Fruit fly (Drosophila melanogaster) S2 (cell line): ENCODE data around the gene CG5612.

ENCODE experiments used
- CG8478 ChIP-seq: fragments of >200 bp; optimal IDR thresholded peaks from 2 replicates; lab custom pipeline; 2018
- CTCF ChIP-seq, 2 experiments: fragments of >200 bp; optimal IDR thresholded peaks; 2 replicates each; lab custom pipeline; 2018

DNA sequence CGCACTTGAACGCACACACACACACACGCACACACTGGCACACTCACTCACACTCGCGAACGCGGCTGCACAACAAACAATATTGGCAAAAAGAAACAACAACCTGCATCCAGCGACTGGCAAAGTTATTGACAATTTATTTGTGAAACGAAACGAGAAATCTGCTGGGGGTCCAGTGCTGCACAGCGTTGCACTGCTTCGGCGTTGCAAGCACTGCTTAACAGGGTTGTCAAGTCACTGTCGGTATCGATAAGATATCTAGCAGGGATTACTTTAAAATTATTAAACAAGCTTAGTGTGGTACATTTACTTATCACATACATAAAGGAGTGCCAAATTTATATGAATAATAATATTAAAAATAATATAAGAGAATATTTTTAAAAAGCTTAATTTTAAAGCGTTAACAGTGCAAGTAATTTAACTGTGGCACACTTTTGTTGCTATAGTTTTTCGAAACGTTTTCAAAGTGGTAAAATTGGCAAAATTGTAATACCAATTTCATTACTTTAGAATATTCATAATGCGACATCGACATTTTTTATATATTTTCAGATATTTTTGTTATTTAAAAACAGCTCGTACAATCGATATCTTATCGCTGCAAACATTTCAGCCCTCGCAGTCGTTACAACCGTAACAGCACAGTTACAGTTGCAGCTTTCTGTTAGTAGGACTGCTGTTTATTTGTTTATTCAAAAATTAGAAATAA, 18.4 kb downstream of the CG5612 start, which contains the start of the genes dsd and Tusp:
- TF ChIP-seq CG8478 (lab: Kevin White, UChicago): no peak
- no peak for TF ChIP-seq CTCF (optimal IDR thresholded peaks at IDR 0.05; lab: Kevin White, UChicago)
